Worm (Caenorhabditis elegans) whole organism, L4 larva: ENCODE data around the gene srd-50.

Source experiments
- R02D3.7 ChIP-seq: fragments of 150-350 bp; sonication (generic microtip); optimal IDR thresholded peaks from 3 replicates; lab custom pipeline; 2014; ENCODE audit warnings: missing biosample characterization, missing genetic modification characterization
- Y48G9A.11 ChIP-seq: fragments of 200-800 bp; sonication (Bioruptor generic); IDR thresholded peaks from 2 replicates; pipeline ENCODE4 v1.3.6; 2022; ENCODE audit warnings: missing genetic modification reagents, missing genetic modification characterization, missing compliant biosample characterization
- aha-1 ChIP-seq: fragments of 150-350 bp; peaks from one replicate; lab custom pipeline; 2014; ENCODE audit warnings: missing biosample characterization, missing genetic modification characterization
- arid-1 ChIP-seq: fragments of 200-800 bp; sonication (Bioruptor generic); conservative IDR thresholded peaks from 2 replicates; pipeline ENCODE4 v1.3.6; 2022; ENCODE audit warnings: missing genetic modification reagents, missing genetic modification characterization, missing compliant biosample characterization
- ceh-62 ChIP-seq: sonication (generic microtip); optimal IDR thresholded peaks from 2 replicates; lab custom pipeline; 2017; ENCODE audit warnings: missing biosample characterization, missing genetic modification characterization
- cey-2 ChIP-seq: sonication (generic microtip); optimal IDR thresholded peaks from 3 replicates; lab custom pipeline; 2017; ENCODE audit warnings: missing genetic modification characterization, mild to moderate bottlenecking, missing compliant biosample characterization, antibody characterized with exemption, borderline replicate concordance; ENCODE audit not compliant: insufficient read depth
- daf-16 ChIP-seq, 3 experiments: sonication (generic microtip); optimal IDR thresholded peaks; 2 replicates each; lab custom pipeline; 2016 to 2017; ENCODE audit warnings: missing genetic modification characterization in 3 of 3, missing genetic modification reagents in 3 of 3, mild to moderate bottlenecking in 2 of 3, missing compliant biosample characterization in 2 of 3, missing biosample characterization in 1 of 3, moderate library complexity in 1 of 3
- dmd-6 ChIP-seq: fragments of 200-800 bp; sonication (Bioruptor generic); IDR thresholded peaks from 2 replicates; pipeline ENCODE4 v1.3.6; 2022; ENCODE audit warnings: missing genetic modification reagents, missing genetic modification characterization, missing compliant biosample characterization
- dmd-8 ChIP-seq: fragments of 200-800 bp; sonication (Bioruptor generic); IDR thresholded peaks from 2 replicates; pipeline ENCODE4 v1.3.6; 2022; ENCODE audit warnings: missing genetic modification characterization, missing compliant biosample characterization
- dpl-1 ChIP-seq: fragments of 150-350 bp; optimal IDR thresholded peaks from 2 replicates; lab custom pipeline; 2014; ENCODE audit warnings: missing biosample characterization, missing genetic modification reagents, missing genetic modification characterization
- dve-1 ChIP-seq: sonication (generic microtip); optimal IDR thresholded peaks from 2 replicates; lab custom pipeline; 2017; ENCODE audit warnings: antibody characterized with exemption, mild to moderate bottlenecking, missing genetic modification characterization, missing compliant biosample characterization; ENCODE audit not compliant: insufficient read depth
- egl-43 ChIP-seq: fragments of 200-800 bp; sonication (Bioruptor generic); IDR thresholded peaks from 2 replicates; pipeline ENCODE4 v1.3.6; 2022; ENCODE audit warnings: missing genetic modification reagents, missing genetic modification characterization, missing compliant biosample characterization
- fos-1 ChIP-seq: fragments of 150-350 bp; optimal IDR thresholded peaks from 2 replicates; lab custom pipeline; 2014; ENCODE audit warnings: missing biosample characterization, missing genetic modification characterization
- hif-1 ChIP-seq, 2 experiments: sonication (generic microtip); optimal IDR thresholded peaks; 2 replicates each; lab custom pipeline; 2016 to 2017; ENCODE audit warnings: missing compliant biosample characterization in 2 of 2, missing genetic modification characterization in 2 of 2, missing genetic modification reagents in 2 of 2, missing genotype in 2 of 2, mild to moderate bottlenecking in 1 of 2
- hlh-11 ChIP-seq: fragments of 200-800 bp; sonication (Bioruptor generic); optimal IDR thresholded peaks from 2 replicates; lab custom pipeline; 2018; ENCODE audit warnings: mild to moderate bottlenecking, missing genetic modification characterization, missing compliant biosample characterization
- hlh-30 ChIP-seq: sonication (generic microtip); optimal IDR thresholded peaks from 2 replicates; lab custom pipeline; 2017; ENCODE audit warnings: antibody characterized with exemption, mild to moderate bottlenecking, missing genetic modification characterization, missing compliant biosample characterization; ENCODE audit not compliant: insufficient read depth
- lin-13 ChIP-seq: fragments of 150-350 bp; optimal IDR thresholded peaks from 2 replicates; lab custom pipeline; 2014; ENCODE audit warnings: missing biosample characterization, missing genetic modification reagents, missing genetic modification characterization
- lin-15B ChIP-seq: fragments of 150-350 bp; sonication (generic microtip); optimal IDR thresholded peaks from 3 replicates; lab custom pipeline; 2014; ENCODE audit warnings: missing biosample characterization, missing genetic modification characterization
- lin-38 ChIP-seq: fragments of 200-800 bp; sonication (Bioruptor generic); IDR thresholded peaks from 2 replicates; pipeline ENCODE4 v1.3.6; 2022; ENCODE audit warnings: missing genetic modification reagents, missing genetic modification characterization, missing compliant biosample characterization
- lsy-2 ChIP-seq, 2 experiments: fragments of 150-350 bp in 1 of 2; sonication (generic microtip) in 1 of 2; optimal IDR thresholded peaks; 2 replicates each; lab custom pipeline; 2014 to 2017; ENCODE audit warnings: missing biosample characterization in 2 of 2, missing genetic modification characterization in 2 of 2
- madf-9 ChIP-seq: fragments of 200-800 bp; sonication (Bioruptor generic); conservative IDR thresholded peaks from 2 replicates; pipeline ENCODE4 v1.3.6; 2022; ENCODE audit warnings: missing genetic modification reagents, missing genetic modification characterization, missing compliant biosample characterization
- mdl-1 ChIP-seq, 2 experiments: fragments of 150-350 bp in 1 of 2; sonication (generic microtip) in 1 of 2; optimal IDR thresholded peaks; 2 replicates each; lab custom pipeline; 2014 to 2017; ENCODE audit warnings: missing biosample characterization in 2 of 2, missing genetic modification characterization in 2 of 2
- mep-1 ChIP-seq: fragments of 150-350 bp; sonication (generic microtip); optimal IDR thresholded peaks from 3 replicates; lab custom pipeline; 2014; ENCODE audit warnings: missing biosample characterization, missing genetic modification characterization
- mes-2 ChIP-seq: sonication (generic microtip); optimal IDR thresholded peaks from 2 replicates; lab custom pipeline; 2016; ENCODE audit warnings: missing genotype, mild to moderate bottlenecking, missing genetic modification characterization, missing compliant biosample characterization; ENCODE audit not compliant: poor library complexity, severe bottlenecking
- nhr-102 ChIP-seq: sonication (generic microtip); optimal IDR thresholded peaks from 2 replicates; lab custom pipeline; 2016; ENCODE audit warnings: mild to moderate bottlenecking, missing genetic modification characterization, moderate library complexity, missing compliant biosample characterization
- nhr-11 ChIP-seq: fragments of 150-350 bp; optimal IDR thresholded peaks from 2 replicates; lab custom pipeline; 2014; ENCODE audit warnings: missing biosample characterization, missing genetic modification characterization
- nhr-111 ChIP-seq: fragments of 200-800 bp; sonication (Bioruptor generic); optimal IDR thresholded peaks from 2 replicates; lab custom pipeline; 2018; ENCODE audit warnings: mild to moderate bottlenecking, missing genetic modification characterization, missing compliant biosample characterization
- nhr-42 ChIP-seq: fragments of 200-800 bp; sonication (Bioruptor generic); IDR thresholded peaks from 2 replicates; pipeline ENCODE4 v1.3.6; 2022; ENCODE audit warnings: missing genetic modification characterization, missing compliant biosample characterization
- nhr-6 ChIP-seq: fragments of 150-350 bp; optimal IDR thresholded peaks from 2 replicates; lab custom pipeline; 2014; ENCODE audit warnings: missing biosample characterization, missing genetic modification characterization
- php-3 ChIP-seq: fragments of 200-800 bp; sonication (Bioruptor generic); IDR thresholded peaks from 2 replicates; pipeline ENCODE4 v1.3.6; 2022; ENCODE audit warnings: missing genetic modification reagents, missing genetic modification characterization, missing compliant biosample characterization
- pqm-1 ChIP-seq: sonication (generic microtip); optimal IDR thresholded peaks from 2 replicates; lab custom pipeline; 2017; ENCODE audit warnings: missing biosample characterization, missing genetic modification characterization
- rbr-2 ChIP-seq: sonication (generic microtip); optimal IDR thresholded peaks from 2 replicates; lab custom pipeline; 2016; ENCODE audit warnings: missing genotype, missing genetic modification characterization, missing compliant biosample characterization
- set-16 ChIP-seq: fragments of 200-800 bp; sonication (Bioruptor generic); IDR thresholded peaks from 2 replicates; pipeline ENCODE4 v1.3.6; 2022; ENCODE audit warnings: missing genetic modification reagents, missing genetic modification characterization, missing compliant biosample characterization
- skn-1 ChIP-seq: fragments of 150-350 bp; optimal IDR thresholded peaks from 2 replicates; lab custom pipeline; 2014; ENCODE audit warnings: missing biosample characterization, missing genetic modification characterization
- snpc-4 ChIP-seq: fragments of 150-350 bp; optimal IDR thresholded peaks from 2 replicates; lab custom pipeline; 2014; ENCODE audit warnings: missing biosample characterization, missing genetic modification characterization
- spr-3 ChIP-seq: fragments of 200-800 bp; sonication (Bioruptor generic); optimal IDR thresholded peaks from 2 replicates; lab custom pipeline; 2018; ENCODE audit warnings: mild to moderate bottlenecking, missing genetic modification characterization, missing compliant biosample characterization
- tra-1 ChIP-seq: fragments of 200-800 bp; sonication (Bioruptor generic); IDR thresholded peaks from 2 replicates; pipeline ENCODE4 v1.3.6; 2022; ENCODE audit warnings: missing genetic modification reagents, missing genetic modification characterization, missing compliant biosample characterization
- unc-62 ChIP-seq, 3 experiments: fragments of 150-350 bp in 1 of 3; sonication (generic microtip); optimal IDR thresholded peaks in 2 of 3; peaks in 1 of 3; 1 replicate in 1 of 3; 2 replicates in 2 of 3; lab custom pipeline; 2014 to 2017; ENCODE audit warnings: missing biosample characterization in 3 of 3, missing genetic modification characterization in 3 of 3, missing genetic modification reagents in 3 of 3, missing genotype in 1 of 3
- zag-1 ChIP-seq: fragments of 150-350 bp; optimal IDR thresholded peaks from 2 replicates; lab custom pipeline; 2014; ENCODE audit warnings: missing biosample characterization, missing genetic modification characterization

srd-50 gene

ce11 chrX:13526219-13527218, 44.9 kb upstream of the srd-50 start (continued):
- TF ChIP-seq snpc-4 (tag; lab: Kevin White, UChicago): no peak
- TF ChIP-seq unc-62 (GFP tag; optimal IDR thresholded peaks at IDR 0.05 in 1 of 2; lab: Kevin White, UChicago): peak in 1 of 2 experiments; percentile 68
- no peak for TF ChIP-seq unc-62 (tag; optimal IDR thresholded peaks at IDR 0.05; lab: Kevin White, UChicago)
- TF ChIP-seq mdl-1 (tag; optimal IDR thresholded peaks at IDR 0.05; lab: Kevin White, UChicago): peak in 1 of 2 experiments; percentile 16
- TF ChIP-seq nhr-6 (tag; lab: Kevin White, UChicago): no peak
- 0 out of 2 replicates have a peak, but pooled peaks have one; percentile 6 for TF ChIP-seq tra-1 (GFP tag; lab: Robert Waterston, UW)
- TF ChIP-seq daf-16 (GFP tag; optimal IDR thresholded peaks at IDR 0.05; lab: Kevin White, UChicago): no peak
- TF ChIP-seq daf-16 (tag; optimal IDR thresholded peaks at IDR 0.05; lab: Kevin White, UChicago): peak; percentile 18
- TF ChIP-seq dve-1 (tag; lab: Kevin White, UChicago): peak; percentile 44
- no peak for TF ChIP-seq madf-9 (GFP tag; lab: Robert Waterston, UW)
- no peak for TF ChIP-seq php-3 (GFP tag; lab: Robert Waterston, UW)
- TF ChIP-seq ceh-62 (tag; lab: Kevin White, UChicago): no peak
- no peak for TF ChIP-seq nhr-11 (tag; lab: Kevin White, UChicago)

ce11 chrX:13525094-13525493, 43.5 kb upstream of the srd-50 start:
- TF ChIP-seq aha-1 (tag; lab: Kevin White, UChicago) (peak; percentile 67), lin-13 (GFP tag; lab: Kevin White, UChicago) (no peak)

- peak; percentile 75 for TF ChIP-seq hlh-11 (tag; lab: Kevin White, UChicago)
- TF ChIP-seq lin-38 (GFP tag; lab: Robert Waterston, UW): peak; percentile 62
- peak; percentile 34 for TF ChIP-seq dpl-1 (GFP tag; lab: Kevin White, UChicago)
- TF ChIP-seq mdl-1 (tag; optimal IDR thresholded peaks at IDR 0.05; lab: Kevin White, UChicago): peak in 1 of 2 experiments; percentile 13
- TF ChIP-seq dmd-8 (GFP tag; lab: Robert Waterston, UW): 0 out of 2 replicates have a peak, but pooled peaks have one; percentile 31
- TF ChIP-seq fos-1: no peak
- TF ChIP-seq hif-1 (tag; optimal IDR thresholded peaks at IDR 0.05; lab: Kevin White, UChicago): peak in 1 of 2 experiments; percentile 16
- TF ChIP-seq nhr-111 (GFP tag; lab: Kevin White, UChicago): no peak
- no peak for TF ChIP-seq nhr-42 (GFP tag; lab: Robert Waterston, UW)
- peak; percentile 43 for TF ChIP-seq mes-2
- TF ChIP-seq mep-1: peak; percentile 30
- peak; percentile 53 for TF ChIP-seq hlh-30
- peak in 1 of 2 experiments; percentile 59 for TF ChIP-seq lsy-2 (tag; optimal IDR thresholded peaks at IDR 0.05; lab: Kevin White, UChicago)
- TF ChIP-seq daf-16 (GFP tag; optimal IDR thresholded peaks at IDR 0.05; lab: Kevin White, UChicago): no peak
- TF ChIP-seq daf-16 (tag; optimal IDR thresholded peaks at IDR 0.05; lab: Kevin White, UChicago): peak; percentile 39
- TF ChIP-seq spr-3: no peak
- TF ChIP-seq rbr-2 (tag; lab: Kevin White, UChicago): peak; percentile 27
- no peak for TF ChIP-seq Y48G9A.11 (GFP tag; lab: Robert Waterston, UW)
- TF ChIP-seq lin-15B: no peak
- 0 out of 2 replicates have a peak, but pooled peaks have one; percentile 15 for TF ChIP-seq dmd-6 (GFP tag; lab: Robert Waterston, UW)
- TF ChIP-seq egl-43 (GFP tag; lab: Robert Waterston, UW): no peak
- peak in 1 of 2 experiments; percentile 99 for TF ChIP-seq unc-62 (GFP tag; optimal IDR thresholded peaks at IDR 0.05 in 1 of 2; lab: Kevin White, UChicago)
- no peak for TF ChIP-seq unc-62 (tag; optimal IDR thresholded peaks at IDR 0.05; lab: Kevin White, UChicago)
- TF ChIP-seq zag-1 (tag; lab: Kevin White, UChicago): no peak
- peak; percentile 49 for TF ChIP-seq nhr-11 (tag; lab: Kevin White, UChicago)
- no peak for TF ChIP-seq skn-1 (tag; lab: Kevin White, UChicago)
- peak; percentile 4 for TF ChIP-seq pqm-1 (tag; lab: Kevin White, UChicago)
- TF ChIP-seq ceh-62 (tag; lab: Kevin White, UChicago): no peak
- no peak for TF ChIP-seq nhr-102 (tag; lab: Kevin White, UChicago)
- TF ChIP-seq set-16 (GFP tag; lab: Robert Waterston, UW): peak; percentile 45; the same call in 1 of the 2 replicates
- 0 out of 2 replicates have a peak, but pooled peaks have one; percentile 10 for TF ChIP-seq arid-1 (GFP tag; lab: Robert Waterston, UW)
- no peak for TF ChIP-seq R02D3.7 (tag; lab: Kevin White, UChicago)
- no peak for TF ChIP-seq cey-2 (tag; lab: Kevin White, UChicago)
Measured at ce11 chrX:13518861-13519713, 37.5 kb upstream of the srd-50 start, which contains the start of the genes cdk-4 and F18H3.1. cdk-4 (minus strand) TSS chrX:13518911. F18H3.1 (plus strand) TSS chrX:13519663.
